Fruit fly (Drosophila melanogaster) whole organism, larva: ENCODE results near the gene Amt.

Experiments used
- noc ChIP-seq: fragments of 200-800 bp; sonication (Bioruptor generic); optimal IDR thresholded peaks from 3 replicates; lab custom pipeline; 2019; ENCODE audit warnings: missing biosample characterization, mild to moderate bottlenecking, missing genetic modification characterization, moderate library complexity

Amt gene

DNA sequence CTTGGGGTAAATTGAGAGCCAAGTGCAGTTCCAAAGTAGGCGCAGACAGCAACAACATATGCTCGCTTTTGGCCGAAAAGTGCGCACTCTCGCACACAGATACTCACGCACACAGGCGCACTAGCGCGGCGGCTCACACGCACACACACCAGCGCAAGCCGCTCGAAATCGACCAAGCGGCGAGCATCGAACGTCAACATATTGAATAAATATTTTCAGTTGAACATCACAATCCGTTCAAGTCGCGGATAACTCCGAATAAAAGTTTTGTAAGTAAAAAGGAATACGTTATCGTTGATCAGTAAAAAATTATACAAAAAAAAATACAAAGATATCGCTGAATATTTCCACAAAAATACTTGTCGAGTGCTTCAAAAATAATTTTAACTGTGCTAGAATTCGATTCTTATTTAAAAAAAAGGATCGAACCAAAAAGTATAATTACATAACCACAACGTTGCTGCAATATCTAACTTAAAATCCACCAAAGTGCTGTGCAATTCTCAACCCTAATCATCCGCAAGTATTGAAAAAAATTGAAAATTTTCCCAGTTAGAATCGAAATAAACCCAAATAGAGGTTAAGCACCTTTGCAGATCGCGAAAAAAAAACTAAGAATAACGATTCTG lies 32.5 kb upstream of the Amt start:
- no peak for TF ChIP-seq noc (tag; lab: Kevin White, UChicago)

DNA sequence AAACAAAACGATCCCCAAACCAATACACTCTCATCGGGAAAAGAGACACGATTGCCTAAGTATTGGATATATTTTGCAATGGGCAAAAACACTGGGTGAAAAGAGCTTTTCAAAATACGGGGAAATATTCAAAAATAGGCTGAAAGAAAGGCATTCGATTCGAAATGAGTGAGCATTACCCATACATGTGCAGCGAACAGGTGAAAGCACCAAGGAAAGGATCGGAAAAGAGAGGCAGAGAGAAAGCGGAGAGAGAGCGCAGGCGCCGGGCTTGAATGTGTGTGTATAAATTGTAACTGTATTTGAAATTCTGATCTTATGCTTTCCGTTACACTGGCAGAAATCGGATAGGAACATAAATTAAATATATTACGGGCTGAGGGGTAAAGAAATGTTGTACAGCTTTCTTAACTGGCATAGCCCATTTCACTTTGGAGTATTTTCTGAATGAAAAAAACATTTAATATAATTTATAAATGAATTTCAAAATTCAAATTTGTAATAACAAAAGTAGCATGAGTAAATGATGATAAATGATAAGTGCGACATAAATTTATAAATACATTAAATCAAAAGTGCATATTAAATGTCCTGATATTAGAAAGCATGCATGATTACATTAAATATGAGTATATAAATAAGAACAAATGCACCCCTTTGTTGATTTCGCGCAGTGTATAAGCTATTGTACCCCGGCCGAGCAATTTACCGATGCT lies 31.8 kb upstream of the Amt start:
- peak; percentile 48 for TF ChIP-seq noc (tag; lab: Kevin White, UChicago)

DNA sequence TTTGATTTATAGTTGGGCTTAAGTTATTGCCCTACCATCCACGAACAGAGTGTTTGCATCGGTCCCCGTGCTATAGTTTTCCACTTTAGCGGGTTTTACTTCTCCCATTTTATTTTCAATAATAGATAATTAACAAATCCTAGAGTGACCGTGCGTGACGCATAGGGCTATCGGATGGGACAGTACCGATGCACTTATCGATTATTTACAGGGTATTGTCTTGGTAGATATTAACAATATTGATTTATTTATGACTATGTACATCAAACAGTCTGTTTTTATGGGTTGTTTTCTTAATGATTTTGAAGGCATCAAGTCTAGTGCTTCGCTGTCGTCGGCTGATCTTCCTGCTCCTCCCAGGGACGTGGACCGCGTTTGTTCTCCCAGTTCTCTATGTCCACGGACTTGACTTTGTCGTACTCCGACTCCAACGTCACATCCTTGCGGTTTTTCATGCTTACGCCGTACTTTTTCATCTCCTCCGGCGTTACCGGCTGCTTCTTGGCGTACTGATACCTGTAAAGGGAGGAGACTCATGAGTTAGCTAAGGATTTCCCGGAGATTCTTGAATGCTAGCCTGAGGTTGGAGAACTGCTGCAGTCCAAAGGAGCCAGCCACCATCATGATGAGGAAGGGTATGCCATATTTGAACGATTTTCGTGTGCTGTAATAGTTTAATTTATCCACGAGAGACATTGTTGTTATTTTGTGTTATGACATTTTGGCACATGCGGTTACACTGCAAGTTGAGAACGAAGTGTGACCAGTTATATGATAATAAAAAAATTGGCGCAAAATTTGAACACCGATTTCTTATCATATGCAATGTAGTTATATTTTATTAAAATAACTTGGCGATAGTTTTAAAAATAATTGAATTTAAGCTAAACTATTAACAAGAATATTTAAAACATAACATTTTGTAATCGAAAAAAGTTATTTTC lies 29.3 kb upstream of the Amt start, which contains the start of the genes MRG15 and Tm1:
TSS of gene MRG15 (minus strand) at position 184 of the 944 bp plus-strand sequence.
TSS of gene Tm1 (plus strand) at position 295 of the 944 bp plus-strand sequence.
- no peak for TF ChIP-seq noc (tag; lab: Kevin White, UChicago)

DNA sequence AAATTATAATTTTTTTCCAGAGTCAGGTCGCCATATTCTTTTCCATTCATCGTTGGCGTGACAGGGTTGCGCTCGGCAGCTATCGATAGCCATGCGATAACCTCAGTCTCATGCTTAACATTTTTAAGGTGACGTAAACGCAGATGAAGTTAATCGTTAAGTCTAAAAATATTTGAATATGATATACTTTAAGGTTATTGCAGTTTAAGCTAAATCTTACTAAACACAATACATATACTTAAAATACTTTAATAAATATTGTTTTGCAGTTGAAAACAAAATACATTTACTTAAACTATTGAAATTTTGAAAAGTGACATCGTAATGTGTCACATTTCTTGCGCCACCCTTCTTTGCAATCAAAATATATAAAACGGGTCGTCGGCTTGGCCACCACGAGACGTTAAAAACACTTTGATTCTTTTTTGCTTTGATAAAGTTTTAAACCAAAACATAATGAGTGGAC lies 26.3 kb upstream of the Amt start, which contains the start of the genes Cp190 and CG4338:
TSS of gene Cp190 (minus strand) at position 84 of the 466 bp plus-strand sequence.
TSS of gene CG4338 (plus strand) at position 365 of the 466 bp plus-strand sequence.
- TF ChIP-seq noc (tag; lab: Kevin White, UChicago), result peak; percentile 98

DNA sequence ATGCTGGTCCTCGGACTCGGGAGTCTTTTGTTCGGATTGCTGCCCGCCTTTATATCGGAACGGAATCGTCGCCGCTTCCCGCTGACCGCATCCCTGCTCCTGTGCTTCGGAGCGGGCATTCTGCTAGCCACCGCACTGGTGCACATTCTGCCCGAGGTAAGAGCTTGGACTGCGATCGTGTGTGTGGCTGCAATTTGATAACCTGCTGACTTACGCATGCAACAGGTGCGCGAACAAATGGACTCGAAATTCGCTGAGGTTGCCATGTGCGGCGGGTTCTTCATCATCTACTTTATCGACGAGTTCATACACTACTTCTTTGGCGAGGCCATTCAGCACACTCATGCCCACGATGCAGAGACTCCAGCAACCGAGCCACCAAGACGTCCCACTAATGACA lies 19.9 kb upstream of the Amt start:
- TF ChIP-seq noc (tag; lab: Kevin White, UChicago), result no peak

DNA sequence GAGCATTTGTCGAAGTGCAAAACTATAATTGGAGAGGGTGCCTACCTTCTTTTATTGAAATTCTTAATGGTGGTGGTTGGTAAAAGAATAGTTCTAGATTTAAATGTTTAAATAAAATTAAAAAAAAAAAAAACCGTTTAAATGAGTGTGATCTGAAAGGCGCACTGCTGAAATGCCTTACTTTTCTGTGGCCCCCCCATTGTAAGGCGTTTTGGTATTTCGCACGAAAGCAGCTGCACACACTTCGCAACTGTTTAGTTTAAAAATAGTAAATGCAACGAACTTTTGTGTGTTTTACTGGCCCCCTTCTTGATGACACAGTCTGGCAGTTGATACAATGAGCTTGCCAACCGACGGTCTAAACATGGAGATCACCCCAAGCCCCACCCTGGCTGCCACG lies 19.5 kb upstream of the Amt start, which contains the start of the genes CG14864 and Zip88E:
TSS of gene CG14864 (minus strand) at position 113 of the 400 bp plus-strand sequence.
TSS of gene Zip88E (plus strand) at position 237 of the 400 bp plus-strand sequence.
- no peak for TF ChIP-seq noc (tag; lab: Kevin White, UChicago)

DNA sequence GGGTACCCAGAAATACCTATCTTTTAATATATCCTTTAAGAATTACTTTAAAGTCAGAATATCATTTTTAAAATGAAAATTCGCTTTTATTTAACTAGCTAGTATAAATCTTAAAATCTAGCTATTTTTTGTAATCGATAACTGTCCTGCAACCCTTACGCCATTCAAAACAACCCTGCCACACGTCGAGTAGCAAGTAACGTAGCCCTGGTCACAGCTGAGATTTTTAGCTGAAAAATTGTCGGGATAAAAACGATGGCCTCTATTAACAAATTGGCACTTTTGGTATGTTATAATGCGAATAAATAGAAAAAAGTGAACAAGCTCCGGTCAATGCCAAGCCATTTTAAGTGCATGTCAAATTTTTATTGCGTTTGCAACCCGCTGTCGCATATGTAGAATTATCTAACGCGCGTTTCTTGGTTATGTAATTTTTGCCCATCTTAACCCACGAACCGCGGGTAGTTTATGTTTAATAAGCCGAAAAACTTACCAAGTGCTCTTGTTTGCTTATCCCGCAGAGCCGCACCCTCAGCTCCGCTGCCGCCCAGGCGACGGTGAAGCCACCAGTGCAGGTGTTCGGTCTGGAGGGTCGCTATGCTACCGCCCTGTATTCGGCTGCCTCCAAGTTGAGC lies 16.6 kb upstream of the Amt start, which contains the start of gene ATPsynO:
TSS of gene ATPsynO (plus strand) at position 186 of the 635 bp plus-strand sequence.
- TF ChIP-seq noc (tag; lab: Kevin White, UChicago), result peak; percentile 14

DNA sequence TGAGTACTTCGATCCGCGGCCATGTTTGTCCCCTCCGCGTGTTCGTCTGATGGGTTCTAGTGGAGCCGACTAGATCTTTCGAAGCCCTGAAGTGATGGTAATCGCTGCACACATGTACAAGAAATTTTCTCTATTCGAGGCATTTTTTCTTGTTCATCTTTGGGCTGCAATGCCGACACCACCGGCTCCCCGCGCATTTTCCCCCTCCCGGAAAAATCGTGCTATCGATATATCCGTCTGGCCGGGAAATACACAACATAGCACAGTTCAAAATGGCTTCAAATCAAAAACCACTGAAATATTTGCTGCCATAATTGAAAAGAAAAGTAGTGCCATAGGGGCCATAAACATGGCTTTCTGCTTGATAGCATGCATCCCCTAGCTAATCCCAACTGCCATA lies 15.0 kb upstream of the Amt start:
- no peak for TF ChIP-seq noc (tag; lab: Kevin White, UChicago)

DNA sequence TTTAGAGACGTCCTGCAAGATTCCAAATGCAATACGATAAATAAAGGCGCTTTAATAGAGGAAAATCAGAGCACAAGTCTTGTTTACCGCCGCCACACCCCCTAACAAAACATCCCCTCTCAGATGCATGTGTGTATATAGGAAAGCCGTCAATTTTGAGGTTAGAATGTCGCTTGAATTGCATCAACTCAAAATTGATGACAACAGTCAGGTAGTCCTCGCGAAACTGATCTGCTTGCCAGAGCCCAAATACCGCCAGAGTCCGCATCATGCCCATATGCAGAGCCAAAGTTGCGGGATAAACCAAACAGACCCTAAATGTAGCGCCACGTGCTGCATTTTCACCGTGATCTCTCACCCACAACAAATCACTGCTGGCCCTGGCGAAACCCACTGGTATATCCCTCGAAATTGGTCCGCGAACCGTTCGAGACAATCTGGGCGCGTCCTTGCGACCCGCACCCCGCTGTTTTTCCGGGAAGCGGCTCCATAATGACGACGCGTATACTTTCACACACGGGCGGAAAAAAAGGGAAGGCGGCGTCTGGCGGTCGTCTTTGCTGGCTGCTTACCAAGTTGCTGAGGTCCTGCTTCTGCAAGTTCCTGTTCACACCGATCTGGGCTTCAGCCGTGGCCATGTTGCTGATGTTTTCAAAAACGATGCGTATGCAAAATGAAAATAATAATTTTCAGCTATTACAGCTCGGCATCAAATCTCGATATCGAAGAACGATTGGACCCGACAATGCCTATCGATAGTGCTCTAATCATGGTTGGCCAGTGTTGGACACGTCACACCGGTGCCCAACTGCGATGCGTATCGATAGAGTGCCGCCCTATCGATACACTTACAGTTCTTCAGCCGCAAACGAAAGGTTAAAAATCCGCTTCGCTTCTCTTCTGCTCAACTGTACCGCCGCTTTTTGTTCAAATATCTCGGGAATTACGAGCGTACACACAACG lies 14.1 kb upstream of the Amt start, which contains the start of the genes eIF2gamma and Set:
TSS of gene eIF2gamma (minus strand) at position 749 of the 963 bp plus-strand sequence.
TSS of gene Set (plus strand) at position 843 of the 963 bp plus-strand sequence.
- TF ChIP-seq noc (tag; lab: Kevin White, UChicago), result no peak

DNA sequence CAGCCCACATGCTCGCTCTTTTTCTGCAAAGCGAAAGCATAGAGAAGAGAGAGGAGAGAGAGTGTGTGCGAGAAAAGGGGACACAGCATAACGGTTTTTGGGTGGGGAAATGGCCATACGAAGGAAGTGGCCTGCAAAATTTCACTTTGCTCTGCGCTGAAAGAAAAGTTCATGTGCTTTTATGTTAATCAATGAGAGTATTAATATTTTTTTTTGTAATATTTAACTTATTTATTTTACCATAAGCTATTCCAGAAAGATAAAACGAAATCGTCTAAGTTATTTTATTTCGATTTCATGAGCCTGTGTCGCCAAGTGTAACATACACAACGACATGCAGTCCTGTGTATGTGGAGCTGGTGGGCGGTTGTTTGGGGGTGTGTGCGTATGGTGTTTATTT lies 1.5 kb upstream of the Amt start:
- no peak for TF ChIP-seq noc (tag; lab: Kevin White, UChicago)

DNA sequence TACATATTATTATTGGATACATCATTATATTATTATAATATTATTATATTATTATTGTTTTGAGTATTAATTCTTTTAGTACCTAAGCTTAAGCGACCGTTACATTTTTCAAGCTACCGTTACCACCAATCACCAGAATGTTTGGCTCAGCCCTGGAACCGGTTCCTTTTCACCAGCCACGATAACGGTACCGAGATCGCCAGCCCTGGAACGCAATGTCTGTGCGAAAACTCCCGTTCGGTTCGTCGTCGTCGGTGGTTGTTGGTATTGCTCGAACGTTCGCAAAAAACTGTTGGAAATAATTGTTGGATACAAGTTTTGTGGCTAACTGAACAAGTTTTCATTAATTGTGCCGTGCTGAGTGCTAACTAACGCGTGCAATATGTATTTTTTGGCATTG lies 798 bp upstream of the Amt start, which contains the start of gene CG42404:
TSS of gene CG42404 (plus strand) at position 360 of the 400 bp plus-strand sequence.
- no peak for TF ChIP-seq noc (tag; lab: Kevin White, UChicago)

DNA sequence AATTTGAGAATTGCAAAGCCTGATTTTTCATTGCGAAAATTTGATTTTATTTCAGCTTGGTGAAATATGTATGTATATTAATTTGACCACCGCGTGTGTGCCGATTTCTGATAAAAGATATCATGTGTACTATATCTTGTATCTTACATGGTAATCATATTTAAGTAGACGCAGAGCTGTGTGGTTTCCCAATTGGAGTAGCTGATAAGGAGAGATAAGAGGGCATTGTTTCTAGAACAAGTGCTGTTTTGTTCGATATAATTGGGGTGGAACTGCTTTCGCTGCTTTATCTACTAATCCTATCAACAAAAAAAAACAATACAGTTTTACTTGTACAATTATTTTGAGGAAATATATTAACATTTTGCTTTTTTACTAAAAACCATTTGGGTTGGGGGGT lies 2.3 kb downstream of the Amt start:
- TF ChIP-seq noc (tag; lab: Kevin White, UChicago), result peak; percentile 6

DNA sequence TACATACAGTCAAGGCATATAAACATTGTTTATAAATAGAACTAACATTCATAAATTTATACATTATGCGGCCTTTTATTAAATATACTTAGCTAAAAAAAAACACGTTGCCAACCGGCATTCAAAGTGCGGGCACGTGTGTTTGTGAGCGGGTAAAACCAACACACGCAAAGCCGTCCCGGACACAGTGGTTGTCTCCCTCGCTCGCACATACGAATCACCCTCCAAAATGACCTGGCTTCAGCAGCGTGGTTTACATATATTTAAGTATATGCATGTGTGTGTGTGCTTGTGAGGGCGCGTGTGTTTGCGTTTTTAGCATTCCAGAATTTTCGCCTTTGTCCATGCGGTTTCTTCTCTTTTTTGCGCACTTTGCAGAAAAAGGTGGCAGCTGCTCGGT lies 5.5 kb downstream of the Amt start:
- no peak for TF ChIP-seq noc (tag; lab: Kevin White, UChicago)
